Worm (Caenorhabditis elegans) whole organism, L2 larva: ENCODE results near the gene arp-6.

Source experiments
- C34F6.9 ChIP-seq: fragments of 150-350 bp; optimal IDR thresholded peaks from 2 replicates; lab custom pipeline; 2014; ENCODE audit warnings: missing biosample characterization, missing genetic modification characterization
- F13H6.1 ChIP-seq: sonication (generic microtip); optimal IDR thresholded peaks from 2 replicates; lab custom pipeline; 2016; ENCODE audit warnings: missing genetic modification characterization, missing compliant biosample characterization
- R02D3.7 ChIP-seq: fragments of 150-350 bp; optimal IDR thresholded peaks from 2 replicates; lab custom pipeline; 2014; ENCODE audit warnings: missing biosample characterization, missing genetic modification characterization
- Y55F3AM.14 ChIP-seq: fragments of 200-800 bp; sonication (Bioruptor generic); optimal IDR thresholded peaks from 2 replicates; lab custom pipeline; 2018; ENCODE audit warnings: mild to moderate bottlenecking, missing genetic modification characterization, missing compliant biosample characterization
- alr-1 ChIP-seq: fragments of 150-350 bp; optimal IDR thresholded peaks from 2 replicates; lab custom pipeline; 2014; ENCODE audit warnings: missing biosample characterization, missing genetic modification characterization
- ama-1 ChIP-seq: fragments of 150-350 bp; optimal IDR thresholded peaks from 2 replicates; lab custom pipeline; 2018; ENCODE audit warnings: inconsistent platforms
- ceh-16 ChIP-seq: fragments of 150-350 bp; optimal IDR thresholded peaks from 2 replicates; lab custom pipeline; 2014; ENCODE audit warnings: missing biosample characterization, missing genetic modification characterization
- ceh-82 ChIP-seq: fragments of 150-350 bp; optimal IDR thresholded peaks from 2 replicates; lab custom pipeline; 2014; ENCODE audit warnings: missing biosample characterization, missing genetic modification characterization
- crh-2 ChIP-seq: sonication (generic microtip); optimal IDR thresholded peaks from 2 replicates; lab custom pipeline; 2017; ENCODE audit warnings: missing biosample characterization, missing genetic modification characterization
- egl-27 ChIP-seq: sonication (generic microtip); optimal IDR thresholded peaks from 3 replicates; lab custom pipeline; 2017; ENCODE audit warnings: missing biosample characterization, missing genetic modification reagents, missing genetic modification characterization
- elt-1 ChIP-seq: fragments of 150-350 bp; optimal IDR thresholded peaks from 2 replicates; lab custom pipeline; 2014; ENCODE audit warnings: missing biosample characterization, missing genetic modification characterization
- elt-3 ChIP-seq: sonication (generic microtip); optimal IDR thresholded peaks from 2 replicates; lab custom pipeline; 2017; ENCODE audit warnings: missing biosample characterization, missing genetic modification characterization
- fos-1 ChIP-seq: fragments of 150-350 bp; optimal IDR thresholded peaks from 2 replicates; lab custom pipeline; 2014; ENCODE audit warnings: missing biosample characterization, missing genetic modification characterization
- gmeb-1 ChIP-seq: fragments of 150-350 bp; optimal IDR thresholded peaks from 2 replicates; lab custom pipeline; 2014; ENCODE audit warnings: missing biosample characterization, missing genetic modification characterization
- lin-13 ChIP-seq: fragments of 150-350 bp; optimal IDR thresholded peaks from 2 replicates; lab custom pipeline; 2014; ENCODE audit warnings: missing biosample characterization, missing genetic modification reagents, missing genetic modification characterization
- lin-39 ChIP-seq: fragments of 150-350 bp; optimal IDR thresholded peaks from 2 replicates; lab custom pipeline; 2014; ENCODE audit warnings: missing biosample characterization, missing genetic modification reagents, missing genetic modification characterization
- lsy-2 ChIP-seq, 2 experiments: fragments of 150-350 bp in 1 of 2; sonication (generic microtip) in 1 of 2; optimal IDR thresholded peaks; 2 replicates each; lab custom pipeline; 2014 to 2017; ENCODE audit warnings: missing biosample characterization in 2 of 2, missing genetic modification characterization in 2 of 2
- mab-5 ChIP-seq: fragments of 150-350 bp; optimal IDR thresholded peaks from 2 replicates; lab custom pipeline; 2014; ENCODE audit warnings: missing biosample characterization, missing genetic modification characterization
- mdl-1 ChIP-seq, 2 experiments: fragments of 150-350 bp in 1 of 2; sonication (generic microtip) in 1 of 2; optimal IDR thresholded peaks; 2 replicates each; lab custom pipeline; 2017; ENCODE audit warnings: missing biosample characterization in 2 of 2, missing genetic modification characterization in 2 of 2
- nhr-10 ChIP-seq: sonication (generic microtip); optimal IDR thresholded peaks from 2 replicates; lab custom pipeline; 2017; ENCODE audit warnings: missing biosample characterization, missing genetic modification characterization
- nhr-11 ChIP-seq: fragments of 150-350 bp; optimal IDR thresholded peaks from 2 replicates; lab custom pipeline; 2014; ENCODE audit warnings: missing biosample characterization, missing genetic modification characterization
- nhr-12 ChIP-seq: fragments of 150-350 bp; optimal IDR thresholded peaks from 2 replicates; lab custom pipeline; 2014; ENCODE audit warnings: missing biosample characterization, missing genetic modification characterization
- nhr-21 ChIP-seq: fragments of 150-350 bp; optimal IDR thresholded peaks from 2 replicates; lab custom pipeline; 2014; ENCODE audit warnings: missing biosample characterization, missing genetic modification characterization
- nhr-237 ChIP-seq: fragments of 150-350 bp; optimal IDR thresholded peaks from 2 replicates; lab custom pipeline; 2014; ENCODE audit warnings: missing biosample characterization, missing genetic modification characterization
- nhr-25 ChIP-seq: fragments of 150-350 bp; sonication (generic microtip); optimal IDR thresholded peaks from 3 replicates; lab custom pipeline; 2014; ENCODE audit warnings: missing biosample characterization, missing genetic modification characterization
- nhr-6 ChIP-seq: fragments of 150-350 bp; optimal IDR thresholded peaks from 2 replicates; lab custom pipeline; 2014; ENCODE audit warnings: missing biosample characterization, missing genetic modification characterization
- nhr-77 ChIP-seq: fragments of 150-350 bp; optimal IDR thresholded peaks from 2 replicates; lab custom pipeline; 2014; ENCODE audit warnings: missing biosample characterization, missing genetic modification characterization
- peb-1 ChIP-seq: fragments of 150-350 bp; optimal IDR thresholded peaks from 2 replicates; lab custom pipeline; 2014; ENCODE audit warnings: missing biosample characterization, missing genetic modification characterization
- sem-4 ChIP-seq: fragments of 150-350 bp; optimal IDR thresholded peaks from 2 replicates; lab custom pipeline; 2014; ENCODE audit warnings: missing biosample characterization, missing genetic modification reagents, missing genetic modification characterization
- skn-1 ChIP-seq: sonication (generic microtip); optimal IDR thresholded peaks from 2 replicates; lab custom pipeline; 2017; ENCODE audit warnings: missing biosample characterization, missing genetic modification characterization
- sma-3 ChIP-seq: sonication (generic microtip); optimal IDR thresholded peaks from 2 replicates; lab custom pipeline; 2016; ENCODE audit warnings: missing genetic modification reagents, missing genetic modification characterization, missing compliant biosample characterization
- sma-9 ChIP-seq, 2 experiments: fragments of 150-350 bp in 1 of 2; sonication (generic microtip) in 1 of 2; optimal IDR thresholded peaks; 2 replicates each; lab custom pipeline; 2014 to 2016; ENCODE audit warnings: missing genetic modification characterization in 2 of 2, mild to moderate bottlenecking in 1 of 2, missing biosample characterization in 1 of 2, missing compliant biosample characterization in 1 of 2, missing genetic modification reagents in 1 of 2, moderate library complexity in 1 of 2
- snpc-4 ChIP-seq: fragments of 150-350 bp; optimal IDR thresholded peaks from 2 replicates; lab custom pipeline; 2014; ENCODE audit warnings: missing biosample characterization, missing genetic modification characterization
- unc-39 ChIP-seq: fragments of 150-350 bp; optimal IDR thresholded peaks from 2 replicates; lab custom pipeline; 2014; ENCODE audit warnings: missing biosample characterization, missing genetic modification characterization
- unc-55 ChIP-seq: fragments of 150-350 bp; sonication (generic microtip); optimal IDR thresholded peaks from 3 replicates; lab custom pipeline; 2014; ENCODE audit warnings: missing biosample characterization, missing genetic modification reagents, missing genetic modification characterization
- unc-62 ChIP-seq: fragments of 150-350 bp; optimal IDR thresholded peaks from 2 replicates; lab custom pipeline; 2014; ENCODE audit warnings: missing biosample characterization, missing genetic modification reagents, missing genetic modification characterization
- zag-1 ChIP-seq: fragments of 150-350 bp; optimal IDR thresholded peaks from 2 replicates; lab custom pipeline; 2014; ENCODE audit warnings: missing biosample characterization, missing genetic modification characterization
- ztf-1 ChIP-seq: fragments of 200-800 bp; sonication (Bioruptor generic); conservative IDR thresholded peaks from 2 replicates; pipeline ENCODE4 v1.3.6; 2022; ENCODE audit warnings: missing genetic modification characterization, missing compliant biosample characterization
- ztf-4 ChIP-seq: fragments of 150-350 bp; optimal IDR thresholded peaks from 2 replicates; lab custom pipeline; 2014; ENCODE audit warnings: missing biosample characterization, missing genetic modification characterization

arp-6 gene

ce11 chrII:8001428-8001827 lies 35.7 kb downstream of the arp-6 start:
- TF ChIP-seq sma-9 (GFP tag; optimal IDR thresholded peaks at IDR 0.05; lab: Kevin White, UChicago) (peak; percentile 61), sma-9 (tag; optimal IDR thresholded peaks at IDR 0.05; lab: Kevin White, UChicago) (no peak), ztf-1 (GFP tag; lab: Robert Waterston, UW) (no peak), fos-1 (tag; lab: Kevin White, UChicago) (peak; percentile 64), nhr-25 (no peak)

ce11 chrII:7991279-7991678 lies 45.9 kb downstream of the arp-6 start:
- TF ChIP-seq alr-1 (no peak), unc-55 (GFP tag; lab: Kevin White, UChicago) (no peak), F13H6.1 (tag; lab: Kevin White, UChicago) (no peak), nhr-11 (tag; lab: Kevin White, UChicago) (no peak), R02D3.7 (no peak), snpc-4 (tag; lab: Kevin White, UChicago) (no peak), ama-1 (lab: Kevin White, UChicago) (no peak), unc-62 (GFP tag; lab: Kevin White, UChicago) (no peak), mdl-1 (tag; optimal IDR thresholded peaks at IDR 0.05; lab: Kevin White, UChicago) (no peak), nhr-25 (no peak), mab-5 (tag; lab: Kevin White, UChicago) (no peak), peb-1 (tag; lab: Kevin White, UChicago) (no peak), nhr-6 (tag; lab: Kevin White, UChicago) (no peak), gmeb-1 (tag; lab: Kevin White, UChicago) (no peak), ceh-82 (tag; lab: Kevin White, UChicago) (no peak), ztf-4 (tag; lab: Kevin White, UChicago) (no peak)

ce11 chrII:7990192-7990591 lies 47.0 kb downstream of the arp-6 start:
- TF ChIP-seq nhr-10 (tag; lab: Kevin White, UChicago) = no peak
- TF ChIP-seq F13H6.1 (tag; lab: Kevin White, UChicago) = no peak
- TF ChIP-seq snpc-4 (tag; lab: Kevin White, UChicago) = no peak
- no peak for TF ChIP-seq sma-9 (GFP tag; optimal IDR thresholded peaks at IDR 0.05; lab: Kevin White, UChicago)
- no peak for TF ChIP-seq sma-9 (tag; optimal IDR thresholded peaks at IDR 0.05; lab: Kevin White, UChicago)
- no peak for TF ChIP-seq Y55F3AM.14 (GFP tag; lab: Kevin White, UChicago)
- no peak for TF ChIP-seq C34F6.9 (tag; lab: Kevin White, UChicago)
- TF ChIP-seq fos-1 (tag; lab: Kevin White, UChicago) = no peak
- TF ChIP-seq peb-1 (tag; lab: Kevin White, UChicago) = no peak
- no peak for TF ChIP-seq nhr-237 (tag; lab: Kevin White, UChicago)
- TF ChIP-seq gmeb-1 (tag; lab: Kevin White, UChicago) = no peak
- no peak for TF ChIP-seq alr-1
- TF ChIP-seq elt-1 (tag; lab: Kevin White, UChicago) = no peak
- TF ChIP-seq nhr-12 (tag; lab: Kevin White, UChicago) = no peak
- no peak for TF ChIP-seq unc-62 (GFP tag; lab: Kevin White, UChicago)
- TF ChIP-seq skn-1 (tag; lab: Kevin White, UChicago) = no peak
- no peak for TF ChIP-seq unc-39
- no peak for TF ChIP-seq lin-13 (GFP tag; lab: Kevin White, UChicago)
- no peak for TF ChIP-seq sma-3 (GFP tag; lab: Kevin White, UChicago)
- TF ChIP-seq nhr-77 = no peak

ce11 chrII:7986928-7987327 lies 50.2 kb downstream of the arp-6 start:
- TF ChIP-seq nhr-21 (tag; lab: Kevin White, UChicago) (no peak), ztf-4 (tag; lab: Kevin White, UChicago) (no peak), nhr-12 (tag; lab: Kevin White, UChicago) (no peak), lsy-2 (tag; optimal IDR thresholded peaks at IDR 0.05; lab: Kevin White, UChicago) (no peak), fos-1 (tag; lab: Kevin White, UChicago) (no peak), nhr-6 (tag; lab: Kevin White, UChicago) (no peak), crh-2 (tag; lab: Kevin White, UChicago) (no peak), ceh-16 (tag; lab: Kevin White, UChicago) (no peak), R02D3.7 (no peak), egl-27 (no peak), alr-1 (no peak), Y55F3AM.14 (GFP tag; lab: Kevin White, UChicago) (no peak), sma-9 (GFP tag; optimal IDR thresholded peaks at IDR 0.05; lab: Kevin White, UChicago) (no peak), sma-9 (tag; optimal IDR thresholded peaks at IDR 0.05; lab: Kevin White, UChicago) (no peak), zag-1 (tag; lab: Kevin White, UChicago) (no peak), ceh-82 (tag; lab: Kevin White, UChicago) (no peak), sem-4 (tag; lab: Kevin White, UChicago) (no peak), lin-13 (GFP tag; lab: Kevin White, UChicago) (no peak), elt-3 (tag; lab: Kevin White, UChicago) (no peak), lin-39 (tag; lab: Kevin White, UChicago) (no peak)
